Worm (Caenorhabditis elegans) whole organism, mixed stage, embryonic: ENCODE measurements around the gene ZK892.4.

Experiments used
- blmp-1 ChIP-seq: fragments of 150-350 bp; optimal IDR thresholded peaks from 2 replicates; lab custom pipeline; 2014; ENCODE audit warnings: missing biosample characterization, missing genetic modification characterization
- ceh-43 ChIP-seq: fragments of 200-800 bp; sonication (Bioruptor generic); optimal IDR thresholded peaks from 2 replicates; lab custom pipeline; 2018; ENCODE audit warnings: mild to moderate bottlenecking, missing genetic modification characterization, moderate library complexity, missing compliant biosample characterization
- nhr-76 ChIP-seq: sonication (generic microtip); optimal IDR thresholded peaks from 2 replicates; lab custom pipeline; 2017; ENCODE audit warnings: missing biosample characterization, missing genetic modification characterization
- unc-62 ChIP-seq: fragments of 150-350 bp; optimal IDR thresholded peaks from 2 replicates; lab custom pipeline; 2014; ENCODE audit warnings: missing biosample characterization, missing genetic modification reagents, missing genetic modification characterization

ce11 chrII:10017528-10017927 is 11.2 kb downstream of the ZK892.4 start:
- TF ChIP-seq unc-62 (GFP tag; lab: Kevin White, UChicago) (no peak), ceh-43 (GFP tag; lab: Kevin White, UChicago) (no peak), blmp-1 (tag; lab: Kevin White, UChicago) (no peak), nhr-76 (tag; lab: Kevin White, UChicago) (no peak)
